Fruit fly (Drosophila melanogaster): ENCODE results near the gene ssx.

dm6 chrX:1322214-1322613 is 48.2 kb upstream of the ssx start, which contains the start of gene DAAM:
- TF ChIP-seq Hr96 (GFP tag; optimal IDR thresholded peaks at IDR 0.05), result no peak
- TF ChIP-seq toe (GFP tag; optimal IDR thresholded peaks at IDR 0.05), result no peak
- TF ChIP-seq pad (GFP tag; optimal IDR thresholded peaks at IDR 0.05), result peak; percentile 12

Data from whole organism, adult.